Worm (Caenorhabditis elegans) whole organism, L4 larva: ENCODE data around the gene Y19D2B.1.

Experiments used
- F44E2.7 ChIP-seq: fragments of 200-800 bp; sonication (Bioruptor generic); IDR thresholded peaks from 2 replicates; pipeline ENCODE4 v2.1.2; 2022; ENCODE audit warnings: missing genetic modification characterization, missing compliant biosample characterization
- F49E8.2 ChIP-seq: sonication (generic microtip); optimal IDR thresholded peaks from 2 replicates; lab custom pipeline; 2016; ENCODE audit warnings: missing compliant biosample characterization, mild to moderate bottlenecking, missing genetic modification characterization, borderline replicate concordance
- T20F7.1 ChIP-seq: fragments of 200-800 bp; sonication (Bioruptor generic); optimal IDR thresholded peaks from 2 replicates; lab custom pipeline; 2018; ENCODE audit warnings: mild to moderate bottlenecking, missing genetic modification characterization, missing compliant biosample characterization
- ZK546.5 ChIP-seq, 2 experiments: sonication (generic microtip); optimal IDR thresholded peaks; 2 replicates each; lab custom pipeline; 2017; ENCODE audit warnings: missing biosample characterization in 2 of 2, missing genetic modification characterization in 2 of 2
- aha-1 ChIP-seq: fragments of 150-350 bp; peaks from one replicate; lab custom pipeline; 2014; ENCODE audit warnings: missing biosample characterization, missing genetic modification characterization
- attf-4 ChIP-seq: sonication (generic microtip); optimal IDR thresholded peaks from 3 replicates; lab custom pipeline; 2017; ENCODE audit warnings: missing biosample characterization, missing genetic modification characterization
- ceh-20 ChIP-seq: fragments of 200-800 bp; sonication (Bioruptor generic); IDR thresholded peaks from 2 replicates; pipeline ENCODE4 v1.3.6; 2022; ENCODE audit warnings: missing genetic modification reagents, missing genetic modification characterization, missing compliant biosample characterization
- ceh-44 ChIP-seq: fragments of 200-800 bp; sonication (Bioruptor generic); IDR thresholded peaks from 2 replicates; pipeline ENCODE4 v1.3.6; 2022; ENCODE audit warnings: missing genetic modification reagents, missing genetic modification characterization, missing compliant biosample characterization
- ces-1 ChIP-seq: fragments of 150-350 bp; sonication (generic microtip); optimal IDR thresholded peaks from 4 replicates; lab custom pipeline; 2014; ENCODE audit warnings: missing biosample characterization, missing genetic modification reagents, missing genetic modification characterization
- cey-2 ChIP-seq: sonication (generic microtip); optimal IDR thresholded peaks from 3 replicates; lab custom pipeline; 2017; ENCODE audit warnings: missing genetic modification characterization, mild to moderate bottlenecking, missing compliant biosample characterization, antibody characterized with exemption, borderline replicate concordance; ENCODE audit not compliant: insufficient read depth
- ctbp-1 ChIP-seq: fragments of 200-800 bp; sonication (Bioruptor generic); IDR thresholded peaks from 2 replicates; pipeline ENCODE4 v1.3.6; 2022; ENCODE audit warnings: missing genetic modification reagents, missing genetic modification characterization, missing compliant biosample characterization
- egl-27 ChIP-seq: sonication (generic microtip); optimal IDR thresholded peaks from 3 replicates; lab custom pipeline; 2017; ENCODE audit warnings: missing biosample characterization, missing genetic modification reagents, missing genetic modification characterization
- gei-8 ChIP-seq: fragments of 200-800 bp; sonication (Bioruptor generic); optimal IDR thresholded peaks from 2 replicates; lab custom pipeline; 2018; ENCODE audit warnings: mild to moderate bottlenecking, missing genetic modification characterization, missing compliant biosample characterization
- hlh-30 ChIP-seq: sonication (generic microtip); optimal IDR thresholded peaks from 2 replicates; lab custom pipeline; 2017; ENCODE audit warnings: antibody characterized with exemption, mild to moderate bottlenecking, missing genetic modification characterization, missing compliant biosample characterization; ENCODE audit not compliant: insufficient read depth
- jun-1 ChIP-seq: fragments of 150-350 bp; optimal IDR thresholded peaks from 2 replicates; lab custom pipeline; 2014; ENCODE audit warnings: missing biosample characterization, missing genetic modification reagents, missing genetic modification characterization
- lim-7 ChIP-seq: fragments of 200-800 bp; sonication (Bioruptor generic); IDR thresholded peaks from 2 replicates; pipeline ENCODE4 v1.3.6; 2022; ENCODE audit warnings: missing genetic modification characterization, missing compliant biosample characterization
- lin-1 ChIP-seq: fragments of 200-800 bp; sonication (Bioruptor generic); IDR thresholded peaks from 2 replicates; pipeline ENCODE4 v1.3.6; 2022; ENCODE audit warnings: missing genetic modification reagents, missing genetic modification characterization, missing compliant biosample characterization
- lin-15B ChIP-seq: fragments of 150-350 bp; sonication (generic microtip); optimal IDR thresholded peaks from 3 replicates; lab custom pipeline; 2014; ENCODE audit warnings: missing biosample characterization, missing genetic modification characterization
- lin-38 ChIP-seq: fragments of 200-800 bp; sonication (Bioruptor generic); IDR thresholded peaks from 2 replicates; pipeline ENCODE4 v1.3.6; 2022; ENCODE audit warnings: missing genetic modification reagents, missing genetic modification characterization, missing compliant biosample characterization
- madf-9 ChIP-seq: fragments of 200-800 bp; sonication (Bioruptor generic); conservative IDR thresholded peaks from 2 replicates; pipeline ENCODE4 v1.3.6; 2022; ENCODE audit warnings: missing genetic modification reagents, missing genetic modification characterization, missing compliant biosample characterization
- mdl-1 ChIP-seq, 2 experiments: fragments of 150-350 bp in 1 of 2; sonication (generic microtip) in 1 of 2; optimal IDR thresholded peaks; 2 replicates each; lab custom pipeline; 2014 to 2017; ENCODE audit warnings: missing biosample characterization in 2 of 2, missing genetic modification characterization in 2 of 2
- nhr-11 ChIP-seq: fragments of 150-350 bp; optimal IDR thresholded peaks from 2 replicates; lab custom pipeline; 2014; ENCODE audit warnings: missing biosample characterization, missing genetic modification characterization
- nhr-237 ChIP-seq: sonication (generic microtip); optimal IDR thresholded peaks from 2 replicates; lab custom pipeline; 2017; ENCODE audit warnings: missing biosample characterization, missing genetic modification characterization
- nhr-77 ChIP-seq: fragments of 150-350 bp; optimal IDR thresholded peaks from 2 replicates; lab custom pipeline; 2014; ENCODE audit warnings: missing biosample characterization, missing genetic modification characterization
- saeg-2 ChIP-seq: fragments of 200-800 bp; sonication (Bioruptor generic); IDR thresholded peaks from 2 replicates; pipeline ENCODE4 v1.3.6; 2022; ENCODE audit warnings: missing genetic modification reagents, missing genetic modification characterization, missing compliant biosample characterization
- sdz-12 ChIP-seq: fragments of 200-800 bp; sonication (Bioruptor generic); optimal IDR thresholded peaks from 2 replicates; lab custom pipeline; 2018; ENCODE audit warnings: mild to moderate bottlenecking, missing genetic modification characterization, missing compliant biosample characterization
- set-16 ChIP-seq: fragments of 200-800 bp; sonication (Bioruptor generic); IDR thresholded peaks from 2 replicates; pipeline ENCODE4 v1.3.6; 2022; ENCODE audit warnings: missing genetic modification reagents, missing genetic modification characterization, missing compliant biosample characterization
- tag-97 ChIP-seq: fragments of 200-800 bp; sonication (Bioruptor generic); IDR thresholded peaks from 2 replicates; pipeline ENCODE4 v1.3.6; 2022; ENCODE audit warnings: missing genetic modification characterization, missing compliant biosample characterization
- unc-130 ChIP-seq: sonication (generic microtip); optimal IDR thresholded peaks from 2 replicates; lab custom pipeline; 2016; ENCODE audit warnings: missing genetic modification reagents, missing genetic modification characterization, missing compliant biosample characterization
- unc-62 ChIP-seq, 3 experiments: fragments of 150-350 bp in 1 of 3; sonication (generic microtip); optimal IDR thresholded peaks in 2 of 3; peaks in 1 of 3; 1 replicate in 1 of 3; 2 replicates in 2 of 3; lab custom pipeline; 2014 to 2017; ENCODE audit warnings: missing biosample characterization in 3 of 3, missing genetic modification characterization in 3 of 3, missing genetic modification reagents in 3 of 3, missing genotype in 1 of 3
- vab-7 ChIP-seq: fragments of 200-800 bp; sonication (Bioruptor generic); IDR thresholded peaks from 2 replicates; pipeline ENCODE4 v1.3.6; 2022; ENCODE audit warnings: missing genetic modification reagents, missing genetic modification characterization, missing compliant biosample characterization
- zfp-2 ChIP-seq: sonication (generic microtip); optimal IDR thresholded peaks from 2 replicates; lab custom pipeline; 2016; ENCODE audit warnings: mild to moderate bottlenecking, missing genetic modification characterization, missing compliant biosample characterization
- zfp-3 ChIP-seq: fragments of 200-800 bp; sonication (Bioruptor generic); conservative IDR thresholded peaks from 2 replicates; pipeline ENCODE4 v1.3.6; 2022; ENCODE audit warnings: missing genetic modification reagents, missing genetic modification characterization, missing compliant biosample characterization
- ztf-7 ChIP-seq: fragments of 150-350 bp; optimal IDR thresholded peaks from 2 replicates; lab custom pipeline; 2014; ENCODE audit warnings: missing biosample characterization, missing genetic modification characterization

Y19D2B.1 gene

DNA sequence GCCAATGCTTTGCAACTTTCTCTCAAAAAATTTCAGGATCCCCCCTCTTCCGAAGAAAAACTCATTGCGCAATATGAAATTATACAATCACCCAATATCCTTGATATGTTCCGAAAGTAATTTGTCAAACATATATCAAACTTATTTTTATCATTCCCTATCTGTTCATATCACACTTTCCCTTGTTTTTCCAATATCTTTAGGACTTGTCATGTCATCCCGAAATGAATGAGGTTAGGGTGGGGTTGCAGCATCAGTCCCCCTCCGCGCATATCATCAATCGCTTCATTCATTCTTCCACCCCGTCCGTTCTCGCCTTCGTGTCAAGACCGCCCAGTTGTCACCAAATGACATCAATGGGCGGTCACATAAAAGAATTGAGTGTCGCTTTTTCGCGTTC is 36.9 kb upstream of the Y19D2B.1 start:
- TF ChIP-seq nhr-237: no peak
- no peak for TF ChIP-seq F49E8.2
- no peak for TF ChIP-seq vab-7 (GFP tag; lab: Robert Waterston, UW)
- TF ChIP-seq ceh-20: no peak
- TF ChIP-seq jun-1: no peak
- TF ChIP-seq F44E2.7 (GFP tag; lab: Robert Waterston, UW): no peak
- no peak for TF ChIP-seq nhr-11
- TF ChIP-seq ztf-7: no peak
- no peak for TF ChIP-seq gei-8 (GFP tag; lab: Kevin White, UChicago)
- no peak for TF ChIP-seq zfp-3 (GFP tag; lab: Robert Waterston, UW)

ce11 chrII:10959138-10959537 is 36.4 kb upstream of the Y19D2B.1 start:
- TF ChIP-seq ceh-44 (GFP tag; lab: Robert Waterston, UW): no peak
- no peak for TF ChIP-seq T20F7.1 (GFP tag; lab: Kevin White, UChicago)
- no peak for TF ChIP-seq cey-2 (tag; lab: Kevin White, UChicago)
- no peak for TF ChIP-seq ctbp-1 (GFP tag; lab: Robert Waterston, UW)
- no peak for TF ChIP-seq sdz-12 (GFP tag; lab: Kevin White, UChicago)
- TF ChIP-seq ceh-20: 0 out of 2 replicates have a peak, but pooled peaks have one; percentile 23
- no peak for TF ChIP-seq saeg-2 (GFP tag; lab: Robert Waterston, UW)
- TF ChIP-seq aha-1 (tag; lab: Kevin White, UChicago): peak; percentile 67
- no peak for TF ChIP-seq attf-4 (tag; lab: Kevin White, UChicago)
- no peak for TF ChIP-seq nhr-77 (tag; lab: Kevin White, UChicago)
- no peak for TF ChIP-seq egl-27 (tag; lab: Kevin White, UChicago)
- TF ChIP-seq tag-97 (GFP tag; lab: Robert Waterston, UW): no peak
- TF ChIP-seq lim-7 (GFP tag; lab: Robert Waterston, UW): no peak
- TF ChIP-seq set-16 (GFP tag; lab: Robert Waterston, UW): no peak
- TF ChIP-seq, all 104 proteins: peak for 2

DNA sequence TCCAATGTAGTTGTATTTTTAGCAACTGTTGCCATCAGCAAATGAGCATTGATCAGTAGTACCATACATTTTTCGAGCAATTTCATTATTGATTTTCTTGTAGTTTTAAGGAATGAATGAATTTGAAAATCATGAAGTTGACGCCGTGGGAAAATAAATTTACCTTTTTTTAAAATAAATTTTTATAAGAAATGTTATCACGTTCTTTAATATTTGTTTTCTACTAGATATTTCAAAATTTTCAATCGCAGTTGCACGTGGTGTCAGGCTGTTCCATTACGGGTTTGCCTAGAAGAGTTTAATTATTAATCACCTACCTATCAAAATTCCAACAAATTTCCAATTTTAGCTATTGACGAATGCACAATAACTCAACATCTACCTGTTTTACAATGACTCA is 34.0 kb upstream of the Y19D2B.1 start, which contains the start of gene R03D7.8:
R03D7.8 (minus strand) TSS at position 101 of the 400 bp plus-strand sequence.
- no peak for TF ChIP-seq zfp-2 (tag; lab: Kevin White, UChicago)
- TF ChIP-seq aha-1 (tag; lab: Kevin White, UChicago): peak; percentile 12
- TF ChIP-seq, all 104 proteins: peak for 1

DNA sequence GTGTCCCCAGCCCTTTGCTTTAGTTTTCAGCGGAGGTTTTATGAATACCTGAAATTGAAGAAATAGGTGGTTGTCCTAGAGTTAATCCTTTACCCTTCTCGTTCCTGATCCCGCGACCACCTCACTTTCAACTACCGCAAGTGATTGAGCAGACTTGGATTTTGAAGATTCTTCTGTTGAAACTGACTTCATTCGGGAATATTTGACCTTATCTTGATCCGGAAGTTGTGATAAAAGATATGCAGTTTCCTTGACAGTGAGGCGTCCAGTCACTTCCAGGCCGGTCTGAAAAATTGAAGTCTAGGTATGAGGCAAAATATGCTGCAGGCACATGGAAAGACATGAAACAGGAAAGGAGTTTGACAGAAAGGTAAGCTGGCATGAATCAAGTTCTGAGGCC is 32.3 kb upstream of the Y19D2B.1 start:
- TF ChIP-seq unc-62 (GFP tag; optimal IDR thresholded peaks at IDR 0.05 in 1 of 2; lab: Kevin White, UChicago) (peak in 1 of 2 experiments; percentile 95), unc-62 (tag; optimal IDR thresholded peaks at IDR 0.05; lab: Kevin White, UChicago) (no peak), vab-7 (GFP tag; lab: Robert Waterston, UW) (no peak), aha-1 (tag; lab: Kevin White, UChicago) (peak; percentile 36)

- TF ChIP-seq sdz-12 (GFP tag; lab: Kevin White, UChicago) (no peak), egl-27 (tag; lab: Kevin White, UChicago) (no peak), nhr-11 (no peak), jun-1 (no peak), madf-9 (GFP tag; lab: Robert Waterston, UW) (no peak), lin-38 (no peak), ZK546.5 (tag; optimal IDR thresholded peaks at IDR 0.05; lab: Kevin White, UChicago) (no peak), mdl-1 (tag; optimal IDR thresholded peaks at IDR 0.05; lab: Kevin White, UChicago) (no peak), ces-1 (no peak), hlh-30 (tag; lab: Kevin White, UChicago) (no peak), unc-130 (GFP tag; lab: Kevin White, UChicago) (no peak), lin-15B (no peak), lin-1 (GFP tag; lab: Robert Waterston, UW) (no peak)
These were observed 30.3 kb upstream of the Y19D2B.1 start, which contains the start of gene nos-1 for ce11 chrII:10953065-10953464. nos-1 (minus strand) TSS chrII:10953165.
